Worm (Caenorhabditis elegans): ENCODE measurements around the gene F14E5.8.
A peak's percentile ranks its signal among the peaks of the same experiment; 100 is the strongest.
"Not testable (repeated sequence)": the region's sequence is repeated elsewhere in the genome, so short reads cannot be mapped to it uniquely, and the experiment has no call there.

Gene F14E5.8

DNA sequence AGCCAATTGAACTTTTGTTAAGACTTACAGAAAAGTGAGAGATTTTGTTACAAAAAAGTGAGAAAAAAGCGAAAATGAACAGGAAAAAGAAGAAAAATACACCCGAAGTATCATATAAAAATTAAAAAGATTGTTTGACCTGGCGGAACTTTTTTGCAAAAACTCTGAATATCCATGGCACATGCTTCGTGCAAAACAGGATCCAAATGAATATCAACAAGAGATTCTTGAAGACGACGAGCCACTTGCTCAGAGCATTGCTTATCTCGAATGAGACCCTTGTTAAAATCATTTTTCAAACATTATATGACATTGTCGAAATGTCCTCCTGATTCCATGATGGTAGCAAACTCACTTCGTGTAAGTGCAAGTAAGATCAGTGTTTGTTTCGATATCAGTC lies at the start of gene F14E5.8:
TSS of gene F14E5.8 (plus strand) at position 301 of the 400 bp plus-strand sequence.
- not testable (repeated sequence) for TF ChIP-seq nhr-11, fos-1, unc-130 (tag; optimal IDR thresholded peaks at IDR 0.05)

- TF ChIP-seq F16B12.6 (tag; optimal IDR thresholded peaks at IDR 0.05): no peak
- no peak for TF ChIP-seq elt-3 (tag; optimal IDR thresholded peaks at IDR 0.05)
- TF ChIP-seq alr-1 (tag; optimal IDR thresholded peaks at IDR 0.05; ENCODE audit: borderline replicate concordance): no peak
- no peak for TF ChIP-seq ztf-4 (tag; optimal IDR thresholded peaks at IDR 0.05)
- no peak for TF ChIP-seq pag-3 (tag; optimal IDR thresholded peaks at IDR 0.05; ENCODE audit: borderline replicate concordance, insufficient read depth)
- no peak for TF ChIP-seq tlp-1 (tag; optimal IDR thresholded peaks at IDR 0.05)
- no peak for TF ChIP-seq hlh-17 (GFP tag; optimal IDR thresholded peaks at IDR 0.05; ENCODE audit: borderline replicate concordance)
- no peak for TF ChIP-seq ets-5 (GFP tag; IDR thresholded peaks at IDR 0.05)
- TF ChIP-seq nhr-19 (GFP tag; conservative IDR thresholded peaks at IDR 0.05): no peak
Measured at ce11 chrII:8370194-8370593, 49.7 kb upstream of the F14E5.8 start.

ce11 chrII:8377722-8378121 lies 42.2 kb upstream of the F14E5.8 start:
- TF ChIP-seq pax-3 (tag; optimal IDR thresholded peaks at IDR 0.05): no peak
- no peak for TF ChIP-seq fkh-10 (GFP tag; optimal IDR thresholded peaks at IDR 0.05)
- no peak for TF ChIP-seq fkh-4 (tag; optimal IDR thresholded peaks at IDR 0.05; ENCODE audit: borderline replicate concordance)
- TF ChIP-seq sox-4 (tag; optimal IDR thresholded peaks at IDR 0.05): no peak
- no peak for TF ChIP-seq F16B12.6 (tag; optimal IDR thresholded peaks at IDR 0.05)
- no peak for TF ChIP-seq ets-5 (GFP tag; IDR thresholded peaks at IDR 0.05)
- TF ChIP-seq hpl-2 (GFP tag; optimal IDR thresholded peaks at IDR 0.05): no peak
- TF ChIP-seq nhr-47 (tag; optimal IDR thresholded peaks at IDR 0.05): no peak

ce11 chrII:8380188-8380587 lies 39.7 kb upstream of the F14E5.8 start:
- TF ChIP-seq blmp-1 (tag; optimal IDR thresholded peaks at IDR 0.05) (peak; percentile 18), nhr-11 (tag; optimal IDR thresholded peaks at IDR 0.05) (no peak)

ce11 chrII:8381197-8381596 lies 38.7 kb upstream of the F14E5.8 start, which contains the start of gene F49E12.12:
Gene F49E12.12 (plus strand): TSS chrII:8381497.
- TF ChIP-seq swsn-7 (tag; optimal IDR thresholded peaks at IDR 0.05) (no peak), F16B12.6 (tag; optimal IDR thresholded peaks at IDR 0.05) (no peak), nhr-71 (tag; optimal IDR thresholded peaks at IDR 0.05) (no peak), hlh-4 (tag; optimal IDR thresholded peaks at IDR 0.05) (no peak), nhr-12 (tag; optimal IDR thresholded peaks at IDR 0.05) (no peak), elt-2 (tag; optimal IDR thresholded peaks at IDR 0.05) (no peak), lir-3 (tag; optimal IDR thresholded peaks at IDR 0.05; ENCODE audit: poor library complexity) (no peak), pag-3 (tag; optimal IDR thresholded peaks at IDR 0.05; ENCODE audit: borderline replicate concordance, insufficient read depth) (no peak), fkh-4 (tag; optimal IDR thresholded peaks at IDR 0.05; ENCODE audit: borderline replicate concordance) (no peak), egl-13 (tag; optimal IDR thresholded peaks at IDR 0.05) (no peak), snpc-4 (tag; optimal IDR thresholded peaks at IDR 0.05) (no peak)

DNA sequence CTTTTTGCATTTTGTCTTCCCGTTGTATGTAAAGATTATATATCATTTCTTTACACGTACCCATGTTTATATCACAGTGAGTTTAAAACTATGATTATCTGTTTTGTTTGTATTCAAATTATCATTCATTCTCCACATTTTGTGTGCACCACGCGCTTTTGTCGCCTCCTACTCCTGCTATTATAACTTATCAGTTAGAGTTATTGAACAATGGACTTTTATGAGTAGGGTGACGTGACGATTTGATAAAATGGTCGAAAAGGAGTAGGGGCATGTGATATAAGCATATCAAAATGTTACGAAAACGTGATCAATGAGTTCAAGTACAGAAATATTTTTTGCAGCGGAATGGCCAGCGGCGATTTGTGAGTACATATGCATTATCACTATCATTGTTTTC lies 37.0 kb upstream of the F14E5.8 start:
- TF ChIP-seq lin-35 (GFP tag; optimal IDR thresholded peaks at IDR 0.05) (peak in 1 of 2 experiments; percentile 61), ceh-8 (GFP tag; optimal IDR thresholded peaks at IDR 0.05) (no peak), sup-37 (GFP tag; optimal IDR thresholded peaks at IDR 0.05) (no peak), mdl-1 (tag; optimal IDR thresholded peaks at IDR 0.05) (peak in 1 of 2 experiments; percentile 35), fkh-8 (tag; optimal IDR thresholded peaks at IDR 0.05) (no peak), efl-1 (optimal IDR thresholded peaks at IDR 0.05) (no peak), efl-1 (GFP tag; optimal IDR thresholded peaks at IDR 0.05 in 1 of 2) (no peak), lin-14 (GFP tag; optimal IDR thresholded peaks at IDR 0.05) (peak; percentile 33), hlh-17 (GFP tag; optimal IDR thresholded peaks at IDR 0.05; ENCODE audit: borderline replicate concordance) (no peak), aha-1 (tag; optimal IDR thresholded peaks at IDR 0.05) (no peak), ztf-4 (tag; optimal IDR thresholded peaks at IDR 0.05) (no peak), elt-2 (tag; optimal IDR thresholded peaks at IDR 0.05) (peak; percentile 99), hlh-4 (tag; optimal IDR thresholded peaks at IDR 0.05) (no peak), nhr-20 (tag; optimal IDR thresholded peaks at IDR 0.05) (peak; percentile 78), tbx-2 (tag; optimal IDR thresholded peaks at IDR 0.05) (no peak), unc-30 (tag; optimal IDR thresholded peaks at IDR 0.05) (no peak), ets-5 (GFP tag; IDR thresholded peaks at IDR 0.05) (no peak), pax-3 (tag; optimal IDR thresholded peaks at IDR 0.05) (peak; percentile 2), unc-98 (GFP tag; IDR thresholded peaks at IDR 0.05) (no peak), lsy-2 (tag; optimal IDR thresholded peaks at IDR 0.05) (peak in 1 of 2 experiments; percentile 29), nhr-90 (tag; optimal IDR thresholded peaks at IDR 0.05; ENCODE audit: poor library complexity) (peak; percentile 59), nhr-19 (GFP tag; conservative IDR thresholded peaks at IDR 0.05) (peak; percentile 38)
